Fruit fly (Drosophila melanogaster): ENCODE results near the gene Gfat1.
"Not testable (repeated sequence)": the region's sequence is repeated elsewhere in the genome, so short reads cannot be mapped to it uniquely, and the experiment has no call there.

The Gfat1 gene

dm6 chr3R:4126142-4126541 is at the start of gene Gfat1:
Gfat1 (plus strand) TSS chr3R:4126442.
- not testable (repeated sequence) for TF ChIP-seq zen2 (GFP tag; IDR thresholded peaks at IDR 0.05; ENCODE audit: partially characterized antibody); ewg (GFP tag; optimal IDR thresholded peaks at IDR 0.05); jumu (GFP tag; optimal IDR thresholded peaks at IDR 0.05)

DNA sequence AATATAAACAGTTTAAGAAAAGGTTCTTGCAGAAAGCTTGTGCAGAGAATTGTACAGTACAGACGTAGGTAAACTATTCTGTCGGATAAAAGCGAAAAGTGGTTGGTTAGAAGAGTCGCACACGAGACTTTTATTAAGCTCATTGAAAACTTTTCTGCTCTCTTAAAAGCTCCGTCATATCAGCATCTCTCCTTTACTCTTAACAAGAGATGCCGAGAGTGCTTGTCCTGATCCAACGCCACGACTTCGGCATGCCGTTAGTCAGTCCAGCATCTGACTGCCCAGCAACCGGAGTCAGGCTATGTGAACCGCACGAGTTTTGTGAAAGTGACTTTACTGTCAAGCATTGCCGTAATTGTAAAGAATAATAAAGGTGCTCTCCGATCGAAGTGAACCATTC is 48.6 kb upstream of the Gfat1 start, which contains the start of gene CG42402:
Gene CG42402 (plus strand): TSS at position 282 of the 400 bp plus-strand sequence.
- TF ChIP-seq ttk (GFP tag; IDR thresholded peaks at IDR 0.05) (no peak), CG4282 (GFP tag; optimal IDR thresholded peaks at IDR 0.05) (no peak), tap (tag; optimal IDR thresholded peaks at IDR 0.05) (no peak), mld (GFP tag; IDR thresholded peaks at IDR 0.05; ENCODE audit: partially characterized antibody) (0 out of 3 replicates have a peak, but pooled peaks have one; percentile 9), CG17359 (tag; optimal IDR thresholded peaks at IDR 0.05) (no peak), tio (GFP tag; optimal IDR thresholded peaks at IDR 0.05) (no peak), Deaf1 (tag; optimal IDR thresholded peaks at IDR 0.05) (peak; percentile 88), Six4 (GFP tag; optimal IDR thresholded peaks at IDR 0.05) (no peak), Hsf (GFP tag; optimal IDR thresholded peaks at IDR 0.05) (no peak), dmrt11E (tag; optimal IDR thresholded peaks at IDR 0.05) (no peak), Eip74EF (GFP tag; optimal IDR thresholded peaks at IDR 0.05) (no peak), pnt (GFP tag; optimal IDR thresholded peaks at IDR 0.05) (no peak), ab (GFP tag; optimal IDR thresholded peaks at IDR 0.05) (no peak), CG3163 (GFP tag; optimal IDR thresholded peaks at IDR 0.05) (peak; percentile 85), Trl (optimal IDR thresholded peaks at IDR 0.05) (peak; percentile 17 to 27), Trl (GFP tag; optimal IDR thresholded peaks at IDR 0.05) (no peak), CG16779 (GFP tag; IDR thresholded peaks at IDR 0.05) (no peak), insv (GFP tag; optimal IDR thresholded peaks at IDR 0.05) (no peak), CG6683 (GFP tag; optimal IDR thresholded peaks at IDR 0.05) (no peak)

- TF ChIP-seq Lhr (GFP tag; optimal IDR thresholded peaks at IDR 0.05) (peak; percentile 69), luna (GFP tag; optimal IDR thresholded peaks at IDR 0.05) (no peak), pfk (GFP tag; optimal IDR thresholded peaks at IDR 0.05) (no peak), CG2875 (GFP tag; optimal IDR thresholded peaks at IDR 0.05) (no peak), CG7786 (GFP tag; optimal IDR thresholded peaks at IDR 0.05) (no peak), CG33213 (GFP tag; optimal IDR thresholded peaks at IDR 0.05) (peak; percentile 53), H15 (GFP tag; IDR thresholded peaks at IDR 0.05) (no peak), dmrt11E (tag; optimal IDR thresholded peaks at IDR 0.05) (no peak), bsh (GFP tag; optimal IDR thresholded peaks at IDR 0.05) (no peak), Aef1 (GFP tag; IDR thresholded peaks at IDR 0.05) (no peak), ash1 (GFP tag; optimal IDR thresholded peaks at IDR 0.05) (no peak), CG15479 (GFP tag; optimal IDR thresholded peaks at IDR 0.05) (no peak), Atf6 (GFP tag; IDR thresholded peaks at IDR 0.05) (no peak), CG1603 (tag; optimal IDR thresholded peaks at IDR 0.05) (peak; percentile 36), en (GFP tag; optimal IDR thresholded peaks at IDR 0.05) (no peak), slp2 (GFP tag; optimal IDR thresholded peaks at IDR 0.05) (no peak), CG1792 (GFP tag; optimal IDR thresholded peaks at IDR 0.05) (no peak), CG34422 (GFP tag; IDR thresholded peaks at IDR 0.05) (no peak), chinmo (GFP tag; IDR thresholded peaks at IDR 0.05; ENCODE audit: partially characterized antibody) (peak; percentile 69; the same call in 1 of the 4 replicates), HmgD (GFP tag; optimal IDR thresholded peaks at IDR 0.05) (peak; percentile 20), crc (GFP tag; optimal IDR thresholded peaks at IDR 0.05) (no peak), wor (GFP tag; IDR thresholded peaks at IDR 0.05) (no peak), B-H2 (GFP tag; optimal IDR thresholded peaks at IDR 0.05) (no peak), CG10959 (GFP tag; IDR thresholded peaks at IDR 0.05) (no peak), Oaz (GFP tag; IDR thresholded peaks at IDR 0.05) (no peak), ro (GFP tag; IDR thresholded peaks at IDR 0.05) (no peak), BtbVII (GFP tag; optimal IDR thresholded peaks at IDR 0.05) (no peak), CkIIα-i1 (GFP tag; IDR thresholded peaks at IDR 0.05) (no peak), sens-2 (GFP tag; IDR thresholded peaks at IDR 0.05) (no peak)
Observed at dm6 chr3R:4081746-4082145, 44.5 kb upstream of the Gfat1 start.
